Worm (Caenorhabditis elegans) whole organism, young adult: Measurements from ENCODE around the gene dmd-9.

Source experiments
- B0019.2 ChIP-seq: fragments of 200-800 bp; sonication (Bioruptor generic); conservative IDR thresholded peaks from 2 replicates; pipeline ENCODE4 v1.3.6; 2022; ENCODE audit warnings: missing genetic modification reagents, missing genetic modification characterization, missing compliant biosample characterization
- B0261.1 ChIP-seq: sonication (generic microtip); optimal IDR thresholded peaks from 2 replicates; lab custom pipeline; 2016; ENCODE audit warnings: mild to moderate bottlenecking, missing genetic modification characterization, moderate library complexity, missing compliant biosample characterization
- C17E4.6 ChIP-seq: fragments of 200-800 bp; sonication (Bioruptor generic); IDR thresholded peaks from 2 replicates; pipeline ENCODE4 v1.3.6; 2022; ENCODE audit warnings: missing genetic modification reagents, missing genetic modification characterization, missing compliant biosample characterization
- D2030.7 ChIP-seq: fragments of 200-800 bp; sonication (Bioruptor generic); IDR thresholded peaks from 2 replicates; pipeline ENCODE4 v1.3.6; 2022; ENCODE audit warnings: missing genetic modification reagents, missing genetic modification characterization, missing compliant biosample characterization
- F22D6.2 ChIP-seq: sonication (generic microtip); optimal IDR thresholded peaks from 2 replicates; lab custom pipeline; 2016; ENCODE audit warnings: mild to moderate bottlenecking, missing genetic modification characterization, missing compliant biosample characterization
- F23B12.7 ChIP-seq: sonication (generic microtip); optimal IDR thresholded peaks from 2 replicates; lab custom pipeline; 2017; ENCODE audit warnings: missing genetic modification characterization, mild to moderate bottlenecking, missing compliant biosample characterization, antibody characterized with exemption, moderate library complexity; ENCODE audit not compliant: insufficient read depth
- F37B4.10 ChIP-seq: fragments of 200-800 bp; sonication (Bioruptor generic); IDR thresholded peaks from 2 replicates; pipeline ENCODE4 v1.3.6; 2022; ENCODE audit warnings: missing genetic modification characterization, missing compliant biosample characterization
- Y79H2A.3 ChIP-seq: fragments of 200-800 bp; sonication (Bioruptor generic); conservative IDR thresholded peaks from 2 replicates; pipeline ENCODE4 v1.3.6; 2022; ENCODE audit warnings: missing genetic modification reagents, missing genetic modification characterization, missing compliant biosample characterization
- aptf-2 ChIP-seq: fragments of 200-800 bp; sonication (Bioruptor generic); conservative IDR thresholded peaks from 2 replicates; pipeline ENCODE4 v1.3.6; 2022; ENCODE audit warnings: missing genetic modification reagents, missing genetic modification characterization, missing compliant biosample characterization
- aptf-3 ChIP-seq: fragments of 200-800 bp; sonication (Bioruptor generic); IDR thresholded peaks from 2 replicates; pipeline ENCODE4 v1.3.6; 2022; ENCODE audit warnings: missing genetic modification characterization, missing compliant biosample characterization
- attf-5 ChIP-seq: fragments of 200-800 bp; sonication (Bioruptor generic); optimal IDR thresholded peaks from 2 replicates; lab custom pipeline; 2018; ENCODE audit warnings: mild to moderate bottlenecking, missing genetic modification characterization, missing compliant biosample characterization
- cebp-1 ChIP-seq, 2 experiments: fragments of 200-800 bp in 1 of 2; sonication (Bioruptor generic) in 1 of 2; sonication (generic microtip) in 1 of 2; IDR thresholded peaks in 1 of 2; optimal IDR thresholded peaks in 1 of 2; 2 replicates each; pipeline versions ENCODE4 v1.3.6 to Lab custom; 2017 to 2022; ENCODE audit warnings: missing compliant biosample characterization in 2 of 2, missing genetic modification characterization in 2 of 2, mild to moderate bottlenecking in 1 of 2, missing genetic modification reagents in 1 of 2, moderate library complexity in 1 of 2
- ceh-100 ChIP-seq: fragments of 200-800 bp; sonication (Bioruptor generic); IDR thresholded peaks from 2 replicates; pipeline ENCODE4 v1.3.6; 2022; ENCODE audit warnings: missing genetic modification reagents, missing genetic modification characterization, missing compliant biosample characterization
- ceh-58 ChIP-seq: fragments of 200-800 bp; sonication (Bioruptor generic); IDR thresholded peaks from 2 replicates; pipeline ENCODE4 v1.3.6; 2022; ENCODE audit warnings: missing genetic modification characterization, missing compliant biosample characterization
- chd-7 ChIP-seq: sonication (generic microtip); optimal IDR thresholded peaks from 2 replicates; lab custom pipeline; 2016; ENCODE audit warnings: mild to moderate bottlenecking, missing genetic modification characterization, moderate library complexity, missing compliant biosample characterization
- dpff-1 ChIP-seq: sonication (generic microtip); optimal IDR thresholded peaks from 2 replicates; lab custom pipeline; 2017; ENCODE audit warnings: mild to moderate bottlenecking, missing genetic modification characterization, missing compliant biosample characterization
- dpl-1 ChIP-seq: fragments of 150-350 bp; optimal IDR thresholded peaks from 2 replicates; lab custom pipeline; 2014; ENCODE audit warnings: missing biosample characterization, missing genetic modification reagents, missing genetic modification characterization
- him-1 ChIP-seq: sonication (generic microtip); optimal IDR thresholded peaks from 2 replicates; lab custom pipeline; 2016; ENCODE audit warnings: missing genotype, missing genetic modification reagents, missing genetic modification characterization, missing compliant biosample characterization
- lag-1 ChIP-seq: fragments of 200-800 bp; sonication (Bioruptor generic); IDR thresholded peaks from 2 replicates; pipeline ENCODE4 v1.3.6; 2022; ENCODE audit warnings: missing genetic modification reagents, missing genetic modification characterization, missing compliant biosample characterization
- lsl-1 ChIP-seq: fragments of 200-800 bp; sonication (Bioruptor generic); optimal IDR thresholded peaks from 2 replicates; lab custom pipeline; 2018; ENCODE audit warnings: mild to moderate bottlenecking, missing genetic modification characterization, moderate library complexity, missing compliant biosample characterization
- lsy-27 ChIP-seq: sonication (generic microtip); optimal IDR thresholded peaks from 2 replicates; lab custom pipeline; 2017; ENCODE audit warnings: missing genetic modification characterization, mild to moderate bottlenecking, missing compliant biosample characterization, antibody characterized with exemption, missing genotype, borderline replicate concordance; ENCODE audit not compliant: insufficient read depth
- madf-10 ChIP-seq: sonication (generic microtip); optimal IDR thresholded peaks from 2 replicates; lab custom pipeline; 2016; ENCODE audit warnings: mild to moderate bottlenecking, missing genetic modification characterization, missing compliant biosample characterization
- madf-6 ChIP-seq: fragments of 200-800 bp; sonication (Bioruptor generic); IDR thresholded peaks from 2 replicates; pipeline ENCODE4 v1.3.6; 2022; ENCODE audit warnings: missing genetic modification reagents, missing genetic modification characterization, missing compliant biosample characterization
- mxl-1 ChIP-seq: sonication (generic microtip); optimal IDR thresholded peaks from 2 replicates; lab custom pipeline; 2016; ENCODE audit warnings: missing genetic modification characterization, missing compliant biosample characterization
- nfya-2 ChIP-seq: fragments of 200-800 bp; sonication (Bioruptor generic); IDR thresholded peaks from 2 replicates; pipeline ENCODE4 v1.3.6; 2022; ENCODE audit warnings: missing genetic modification reagents, missing genetic modification characterization, missing compliant biosample characterization
- nfyb-1 ChIP-seq: fragments of 200-800 bp; sonication (Bioruptor generic); IDR thresholded peaks from 2 replicates; pipeline ENCODE4 v1.3.6; 2022; ENCODE audit warnings: missing genetic modification reagents, missing genetic modification characterization, missing compliant biosample characterization
- nhr-179 ChIP-seq: sonication (generic microtip); optimal IDR thresholded peaks from 2 replicates; lab custom pipeline; 2016; ENCODE audit warnings: mild to moderate bottlenecking, missing genetic modification characterization, missing compliant biosample characterization
- nhr-80 ChIP-seq: sonication (generic microtip); optimal IDR thresholded peaks from 2 replicates; lab custom pipeline; 2016; ENCODE audit warnings: missing genetic modification characterization, missing compliant biosample characterization
- nhr-90 ChIP-seq: sonication (generic microtip); optimal IDR thresholded peaks from 2 replicates; lab custom pipeline; 2016; ENCODE audit warnings: missing genotype, mild to moderate bottlenecking, missing genetic modification characterization, missing compliant biosample characterization
- pha-4 ChIP-seq: fragments of 150-350 bp; sonication (generic microtip); optimal IDR thresholded peaks from 2 replicates; lab custom pipeline; 2014; ENCODE audit warnings: missing biosample characterization, missing genetic modification reagents, missing genetic modification characterization
- rpc-1 ChIP-seq, 2 experiments: fragments of 150-350 bp in 1 of 2; sonication (generic microtip) in 1 of 2; optimal IDR thresholded peaks; 2 replicates each; lab custom pipeline; 2014 to 2018; ENCODE audit warnings: missing biosample characterization in 1 of 2, missing genetic modification characterization in 1 of 2, missing genetic modification reagents in 1 of 2, missing genotype in 1 of 2
- sdz-38 ChIP-seq: sonication (generic microtip); optimal IDR thresholded peaks from 2 replicates; lab custom pipeline; 2016; ENCODE audit warnings: missing genotype, missing genetic modification characterization, missing compliant biosample characterization
- tlf-1 ChIP-seq: fragments of 200-800 bp; sonication (Bioruptor generic); optimal IDR thresholded peaks from 2 replicates; lab custom pipeline; 2018; ENCODE audit warnings: mild to moderate bottlenecking, missing genetic modification characterization, missing compliant biosample characterization
- zim-3 ChIP-seq: sonication (generic microtip); optimal IDR thresholded peaks from 2 replicates; lab custom pipeline; 2017; ENCODE audit warnings: mild to moderate bottlenecking, missing genetic modification characterization, moderate library complexity, missing compliant biosample characterization

Gene dmd-9

DNA sequence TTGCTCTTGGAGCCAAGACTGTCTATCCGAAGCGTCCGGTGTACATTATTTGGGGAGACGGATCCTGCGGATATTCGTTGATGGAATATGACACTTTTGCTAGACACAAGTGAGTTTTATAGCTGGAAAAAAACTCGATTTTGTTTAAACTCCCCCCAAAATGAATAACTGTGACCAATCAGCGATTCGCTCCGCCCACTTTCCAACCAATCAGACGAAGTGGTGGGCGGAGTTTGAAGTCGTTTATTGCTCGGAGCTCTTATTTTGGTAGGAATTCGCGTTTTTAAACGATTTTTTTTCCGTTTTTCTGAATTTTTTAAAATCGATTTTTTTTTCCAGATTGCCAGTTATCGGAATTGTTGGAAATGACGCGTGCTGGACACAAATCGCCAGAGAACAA lies 7.4 kb upstream of the dmd-9 start:
- TF ChIP-seq D2030.7 (no peak), F37B4.10 (GFP tag; lab: Robert Waterston, UW) (no peak), nfya-2 (GFP tag; lab: Robert Waterston, UW) (no peak), lag-1 (GFP tag; lab: Robert Waterston, UW) (no peak), ceh-58 (GFP tag; lab: Robert Waterston, UW) (no peak), nfyb-1 (GFP tag; lab: Robert Waterston, UW) (peak; percentile 73), him-1 (no peak)

DNA sequence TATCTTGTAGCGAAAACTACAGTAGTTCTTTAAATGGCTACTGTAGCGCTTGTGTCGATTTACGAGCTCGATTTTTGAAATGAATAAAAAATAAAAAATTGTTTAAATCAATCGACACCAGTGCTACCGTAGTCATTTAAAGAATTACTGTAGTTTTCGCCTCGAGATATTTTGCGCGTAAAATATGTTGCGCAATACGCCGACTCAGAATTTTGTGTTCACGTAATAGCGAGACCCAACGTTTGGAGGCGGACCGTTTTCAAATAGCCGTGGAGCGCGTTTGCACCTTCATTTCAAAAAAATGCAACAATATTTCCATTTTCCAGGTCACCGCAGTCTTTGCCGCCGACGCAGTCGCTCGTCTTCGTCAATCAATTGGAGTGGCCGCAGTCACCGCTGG lies 5.9 kb upstream of the dmd-9 start:
- TF ChIP-seq B0019.2 (GFP tag; lab: Robert Waterston, UW): no peak
- no peak for TF ChIP-seq lsl-1 (GFP tag; lab: Kevin White, UChicago)
- no peak for TF ChIP-seq sdz-38 (tag; lab: Kevin White, UChicago)
- 0 out of 2 replicates have a peak, but pooled peaks have one; percentile 56 for TF ChIP-seq F37B4.10 (GFP tag; lab: Robert Waterston, UW)

DNA sequence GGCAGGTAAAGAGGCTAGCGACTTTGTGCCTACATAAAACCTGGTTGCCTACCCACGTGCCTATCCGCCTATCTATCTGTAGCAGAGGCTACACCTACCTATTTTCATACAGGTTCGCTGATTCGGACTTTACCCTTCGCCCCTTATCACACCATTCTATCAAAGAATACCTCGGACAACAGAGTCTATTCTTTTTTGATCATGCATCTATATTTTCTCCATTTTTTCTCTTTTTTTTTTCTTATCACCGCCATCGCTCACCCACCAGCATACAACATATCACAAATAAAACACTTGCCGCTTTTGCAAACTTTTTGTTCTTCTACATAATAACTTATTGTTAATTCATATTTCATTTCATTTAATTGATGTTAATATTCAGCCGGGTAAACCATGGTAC lies 4.2 kb upstream of the dmd-9 start, which contains the start of gene T26C12.1:
Gene T26C12.1 (plus strand): TSS at position 383 of the 400 bp plus-strand sequence.
- no peak for TF ChIP-seq zim-3 (tag; lab: Kevin White, UChicago)
- peak; percentile 91 for TF ChIP-seq nhr-80 (tag; lab: Kevin White, UChicago)
- no peak for TF ChIP-seq cebp-1 (GFP tag; IDR thresholded peaks at IDR 0.05; lab: Robert Waterston, UW)
- peak; percentile 5 for TF ChIP-seq cebp-1 (tag; optimal IDR thresholded peaks at IDR 0.05; lab: Kevin White, UChicago)
- TF ChIP-seq mxl-1 (tag; lab: Kevin White, UChicago): no peak
- TF ChIP-seq F22D6.2: no peak
- TF ChIP-seq ceh-100 (GFP tag; lab: Robert Waterston, UW): no peak
- no peak for TF ChIP-seq F37B4.10 (GFP tag; lab: Robert Waterston, UW)
- no peak for TF ChIP-seq aptf-3 (GFP tag; lab: Robert Waterston, UW)
- no peak for TF ChIP-seq C17E4.6 (GFP tag; lab: Robert Waterston, UW)
- no peak for TF ChIP-seq lsl-1 (GFP tag; lab: Kevin White, UChicago)
- TF ChIP-seq attf-5 (GFP tag; lab: Kevin White, UChicago): no peak
- TF ChIP-seq lsy-27 (tag; lab: Kevin White, UChicago): no peak
- TF ChIP-seq rpc-1 (optimal IDR thresholded peaks at IDR 0.05; lab: Kevin White, UChicago): no peak
- no peak for TF ChIP-seq rpc-1 (tag; optimal IDR thresholded peaks at IDR 0.05; lab: Kevin White, UChicago)
- no peak for TF ChIP-seq aptf-2 (GFP tag; lab: Robert Waterston, UW)
- TF ChIP-seq chd-7 (tag; lab: Kevin White, UChicago): no peak
- TF ChIP-seq B0261.1 (tag; lab: Kevin White, UChicago): no peak
- no peak for TF ChIP-seq pha-4 (tag; lab: Kevin White, UChicago)
- no peak for TF ChIP-seq dpff-1 (tag; lab: Kevin White, UChicago)
- TF ChIP-seq madf-6 (GFP tag; lab: Robert Waterston, UW): 0 out of 2 replicates have a peak, but pooled peaks have one; percentile 8
- TF ChIP-seq nhr-90 (tag; lab: Kevin White, UChicago): no peak
- no peak for TF ChIP-seq tlf-1
- TF ChIP-seq F23B12.7: no peak
- no peak for TF ChIP-seq dpl-1 (GFP tag; lab: Kevin White, UChicago)
- TF ChIP-seq nhr-179 (tag; lab: Kevin White, UChicago): no peak
- TF ChIP-seq lag-1 (GFP tag; lab: Robert Waterston, UW): no peak
- TF ChIP-seq madf-10 (tag; lab: Kevin White, UChicago): no peak
- TF ChIP-seq Y79H2A.3 (GFP tag; lab: Robert Waterston, UW): no peak
